Fruit fly (Drosophila melanogaster) whole organism, embryonic: ENCODE measurements around the gene Ca-Ma2d.
A peak's percentile ranks its signal among the peaks of the same experiment; 100 is the strongest.

Experiments
- Asciz ChIP-seq: fragments of 200-800 bp; sonication (Bioruptor generic); optimal IDR thresholded peaks from 2 replicates; lab custom pipeline; 2017; ENCODE audit warnings: missing biosample characterization, mild to moderate bottlenecking, missing genetic modification characterization, missing genetic modification reagents
- CG1024 ChIP-seq: fragments of 200-800 bp; sonication (Bioruptor generic); IDR thresholded peaks from 2 replicates; pipeline ENCODE4 v1.3.6; 2022; ENCODE audit warnings: missing biosample characterization, missing genetic modification characterization
- CG10462 ChIP-seq: fragments of 200-800 bp; sonication (Bioruptor generic); optimal IDR thresholded peaks from 2 replicates; lab custom pipeline; 2016; ENCODE audit warnings: missing biosample characterization, missing genetic modification characterization
- CG11695 ChIP-seq: fragments of 200-800 bp; sonication (Bioruptor generic); IDR thresholded peaks from 3 replicates; pipeline ENCODE4 v1.3.6; 2022; ENCODE audit warnings: missing biosample characterization, missing genetic modification characterization
- CG13624 ChIP-seq: fragments of 200-800 bp; sonication (Bioruptor generic); optimal IDR thresholded peaks from 2 replicates; lab custom pipeline; 2016; ENCODE audit warnings: missing biosample characterization, missing genetic modification characterization
- CG14667 ChIP-seq: fragments of 200-800 bp; sonication (Bioruptor generic); IDR thresholded peaks from 2 replicates; pipeline ENCODE4 v1.3.6; 2022; ENCODE audit warnings: missing biosample characterization, missing genetic modification characterization
- CG17912 ChIP-seq: fragments of 200-800 bp; sonication (Bioruptor generic); optimal IDR thresholded peaks from 2 replicates; lab custom pipeline; 2018; ENCODE audit warnings: missing biosample characterization, mild to moderate bottlenecking, missing genetic modification characterization
- CG18011 ChIP-seq: fragments of 200-800 bp; sonication (Bioruptor generic); optimal IDR thresholded peaks from 2 replicates; lab custom pipeline; 2017; ENCODE audit warnings: missing biosample characterization, missing genetic modification characterization, mild to moderate bottlenecking, moderate library complexity, missing genotype
- CG18619 ChIP-seq: fragments of 200-800 bp; sonication (Bioruptor generic); optimal IDR thresholded peaks from 3 replicates; lab custom pipeline; 2017; ENCODE audit warnings: missing biosample characterization, mild to moderate bottlenecking, missing genetic modification characterization
- CG30403 ChIP-seq: fragments of 200-800 bp; sonication (Bioruptor generic); optimal IDR thresholded peaks from 3 replicates; lab custom pipeline; 2016; ENCODE audit warnings: missing biosample characterization, missing genetic modification characterization
- CG3726 ChIP-seq: fragments of 200-800 bp; sonication (Bioruptor generic); IDR thresholded peaks from 3 replicates; pipeline ENCODE4, ENCODE4 v1.3.6; 2022; ENCODE audit warnings: missing biosample characterization, missing genetic modification characterization
- CG4282 ChIP-seq: fragments of 200-800 bp; sonication (Bioruptor generic); optimal IDR thresholded peaks from 2 replicates; lab custom pipeline; 2016; ENCODE audit warnings: missing biosample characterization, missing genetic modification characterization
- CG4360 ChIP-seq: fragments of 200-800 bp; sonication (Bioruptor generic); IDR thresholded peaks from 2 replicates; pipeline ENCODE4 v1.3.6; 2022; ENCODE audit warnings: missing biosample characterization, missing genetic modification characterization
- CG6254 ChIP-seq: fragments of 200-800 bp; sonication (Bioruptor generic); optimal IDR thresholded peaks from 3 replicates; lab custom pipeline; 2017; ENCODE audit warnings: mild to moderate bottlenecking, missing biosample characterization, missing genetic modification reagents, missing genetic modification characterization
- CG7357 ChIP-seq: fragments of 200-800 bp; sonication (Bioruptor generic); IDR thresholded peaks from 3 replicates; pipeline ENCODE4 v1.3.6; 2022; ENCODE audit warnings: missing biosample characterization, missing genetic modification characterization
- Doc2 ChIP-seq: fragments of 200-800 bp; sonication (Bioruptor generic); IDR thresholded peaks from 2 replicates; pipeline ENCODE4 v1.3.6; 2022; ENCODE audit warnings: missing biosample characterization, missing genetic modification characterization
- Eip74EF ChIP-seq, 2 experiments: fragments of 200-800 bp in 1 of 2; fragments of >200 bp in 1 of 2; sonication (Bioruptor generic) in 1 of 2; optimal IDR thresholded peaks; 2 replicates each; lab custom pipeline; 2017 to 2019; ENCODE audit warnings: missing biosample characterization in 2 of 2, missing genetic modification characterization in 2 of 2, mild to moderate bottlenecking in 1 of 2, moderate library complexity in 1 of 2
- Fer1 ChIP-seq: fragments of 200-800 bp; sonication (Bioruptor generic); optimal IDR thresholded peaks from 2 replicates; lab custom pipeline; 2017; ENCODE audit warnings: missing biosample characterization, mild to moderate bottlenecking, missing genetic modification characterization
- HLHmδ ChIP-seq: fragments of 200-800 bp; sonication (Bioruptor generic); optimal IDR thresholded peaks from 2 replicates; lab custom pipeline; 2018; ENCODE audit warnings: missing biosample characterization, mild to moderate bottlenecking, missing genetic modification characterization, moderate library complexity
- Hmr ChIP-seq: fragments of 200-800 bp; sonication (Bioruptor generic); optimal IDR thresholded peaks from 3 replicates; lab custom pipeline; 2017; ENCODE audit warnings: mild to moderate bottlenecking, missing biosample characterization, missing genetic modification reagents, missing genetic modification characterization
- Hmx ChIP-seq: fragments of 200-800 bp; sonication (Bioruptor generic); optimal IDR thresholded peaks from 2 replicates; lab custom pipeline; 2016; ENCODE audit warnings: missing biosample characterization, missing genetic modification characterization
- Hr51 ChIP-seq, 2 experiments: fragments of 200-800 bp; sonication (Bioruptor generic); optimal IDR thresholded peaks; 2 replicates in 1 of 2; 3 replicates in 1 of 2; lab custom pipeline; 2016 to 2018; ENCODE audit warnings: missing biosample characterization in 2 of 2, missing genetic modification characterization in 2 of 2, mild to moderate bottlenecking in 1 of 2, moderate library complexity in 1 of 2
- Hr78 ChIP-seq, 2 experiments: fragments of 200-800 bp in 1 of 2; fragments of >200 bp in 1 of 2; sonication (Bioruptor generic) in 1 of 2; optimal IDR thresholded peaks; 2 replicates each; lab custom pipeline; 2017 to 2019; ENCODE audit warnings: missing biosample characterization in 2 of 2, missing genetic modification characterization in 2 of 2, mild to moderate bottlenecking in 1 of 2, moderate library complexity in 1 of 2
- Ptx1 ChIP-seq: fragments of 200-800 bp; sonication (Bioruptor generic); IDR thresholded peaks from 2 replicates; pipeline ENCODE4 v1.3.6; 2022; ENCODE audit warnings: missing biosample characterization, missing genetic modification characterization
- Six4 ChIP-seq: fragments of 200-800 bp; sonication (Bioruptor generic); optimal IDR thresholded peaks from 2 replicates; lab custom pipeline; 2016; ENCODE audit warnings: missing biosample characterization, missing genetic modification characterization
- TFAM ChIP-seq: fragments of 200-800 bp; sonication (Bioruptor generic); optimal IDR thresholded peaks from 2 replicates; lab custom pipeline; 2017; ENCODE audit warnings: missing biosample characterization, missing genetic modification characterization, inconsistent platforms
- ara ChIP-seq: fragments of 200-800 bp; sonication (Bioruptor generic); IDR thresholded peaks from 2 replicates; pipeline ENCODE4 v1.3.6; 2022; ENCODE audit warnings: missing biosample characterization, missing genetic modification characterization
- az2 ChIP-seq: fragments of 200-800 bp; sonication (Bioruptor generic); optimal IDR thresholded peaks from 3 replicates; lab custom pipeline; 2016; ENCODE audit warnings: missing biosample characterization, missing genetic modification characterization
- br ChIP-seq: fragments of >200 bp; optimal IDR thresholded peaks from 2 replicates; lab custom pipeline; 2017
- btn ChIP-seq: fragments of 200-800 bp; sonication (Bioruptor generic); optimal IDR thresholded peaks from 2 replicates; lab custom pipeline; 2016; ENCODE audit warnings: missing biosample characterization, missing genetic modification characterization
- cas ChIP-seq: fragments of 200-800 bp; sonication (Bioruptor generic); IDR thresholded peaks from 2 replicates; pipeline ENCODE4 v1.3.6; 2022; ENCODE audit warnings: missing biosample characterization, missing genetic modification characterization
- caup ChIP-seq: fragments of 200-800 bp; sonication (Bioruptor generic); optimal IDR thresholded peaks from 3 replicates; lab custom pipeline; 2017; ENCODE audit warnings: missing biosample characterization, mild to moderate bottlenecking, missing genetic modification characterization, moderate library complexity; ENCODE audit not compliant: severe bottlenecking
- cg ChIP-seq: fragments of 200-800 bp; sonication (Bioruptor generic); optimal IDR thresholded peaks from 3 replicates; lab custom pipeline; 2019; ENCODE audit warnings: missing biosample characterization, mild to moderate bottlenecking, missing genetic modification characterization, moderate library complexity
- crc ChIP-seq: fragments of 200-800 bp; sonication (Bioruptor generic); optimal IDR thresholded peaks from 2 replicates; lab custom pipeline; 2016; ENCODE audit warnings: missing biosample characterization, missing genetic modification characterization
- da ChIP-seq: fragments of 200-800 bp; sonication (Bioruptor generic); optimal IDR thresholded peaks from 2 replicates; lab custom pipeline; 2016; ENCODE audit warnings: missing biosample characterization, missing genetic modification characterization
- dmrt11E ChIP-seq: fragments of 200-800 bp; sonication (Bioruptor generic); optimal IDR thresholded peaks from 3 replicates; lab custom pipeline; 2018; ENCODE audit warnings: missing biosample characterization, mild to moderate bottlenecking, missing genetic modification characterization, moderate library complexity
- eyg ChIP-seq: fragments of 200-800 bp; sonication (Bioruptor generic); optimal IDR thresholded peaks from 3 replicates; lab custom pipeline; 2016; ENCODE audit warnings: missing biosample characterization, missing genetic modification characterization
- gce ChIP-seq: fragments of 200-800 bp; sonication (Bioruptor generic); IDR thresholded peaks from 3 replicates; pipeline ENCODE4 v1.3.6; 2022; ENCODE audit warnings: missing biosample characterization, missing genetic modification characterization
- jigr1 ChIP-seq: fragments of 200-800 bp; sonication (Bioruptor generic); IDR thresholded peaks from 3 replicates; pipeline ENCODE4 v1.3.6; 2022; ENCODE audit warnings: missing biosample characterization, missing genetic modification characterization
- mirr ChIP-seq: fragments of 200-800 bp; sonication (Bioruptor generic); optimal IDR thresholded peaks from 3 replicates; lab custom pipeline; 2018; ENCODE audit warnings: missing biosample characterization, mild to moderate bottlenecking, missing genetic modification characterization
- nerfin-2 ChIP-seq: fragments of 200-800 bp; sonication (Bioruptor generic); IDR thresholded peaks from 2 replicates; pipeline ENCODE4 v1.3.6; 2022; ENCODE audit warnings: missing biosample characterization, missing genetic modification characterization; ENCODE audit not compliant: partially characterized antibody
- oc ChIP-seq: fragments of 200-800 bp; sonication (Bioruptor generic); optimal IDR thresholded peaks from 2 replicates; lab custom pipeline; 2018; ENCODE audit warnings: missing biosample characterization, mild to moderate bottlenecking, missing genetic modification characterization, moderate library complexity
- peb ChIP-seq: fragments of 200-800 bp; sonication (Bioruptor generic); IDR thresholded peaks from 2 replicates; pipeline ENCODE4 v1.3.6; 2022; ENCODE audit warnings: missing biosample characterization, missing genetic modification characterization
- sim ChIP-seq: fragments of 200-800 bp; sonication (Bioruptor generic); IDR thresholded peaks from 2 replicates; pipeline ENCODE4 v1.3.6; 2022; ENCODE audit warnings: missing biosample characterization, missing genetic modification characterization
- slp2 ChIP-seq: fragments of 200-800 bp; sonication (Bioruptor generic); optimal IDR thresholded peaks from 2 replicates; lab custom pipeline; 2016; ENCODE audit warnings: missing biosample characterization, missing genetic modification characterization
- sob ChIP-seq: fragments of 200-800 bp; sonication (Bioruptor generic); IDR thresholded peaks from 2 replicates; pipeline ENCODE4 v1.3.6; 2022; ENCODE audit warnings: missing biosample characterization, missing genetic modification characterization
- ssp ChIP-seq: fragments of 200-800 bp; sonication (Bioruptor generic); IDR thresholded peaks from 2 replicates; pipeline ENCODE4 v1.3.6; 2022; ENCODE audit warnings: missing biosample characterization, missing genetic modification characterization
- tup ChIP-seq: fragments of 200-800 bp; sonication (Bioruptor generic); optimal IDR thresholded peaks from 2 replicates; lab custom pipeline; 2016; ENCODE audit warnings: missing biosample characterization, mild to moderate bottlenecking, missing genetic modification characterization, moderate library complexity
- unpg ChIP-seq: fragments of 200-800 bp; sonication (Bioruptor generic); optimal IDR thresholded peaks from 3 replicates; lab custom pipeline; 2018; ENCODE audit warnings: missing biosample characterization, mild to moderate bottlenecking, missing genetic modification characterization, moderate library complexity
- vfl ChIP-seq: fragments of 200-800 bp; sonication (Bioruptor generic); optimal IDR thresholded peaks from 2 replicates; lab custom pipeline; 2016; ENCODE audit warnings: missing biosample characterization, missing genetic modification characterization

Ca-Ma2d gene

DNA sequence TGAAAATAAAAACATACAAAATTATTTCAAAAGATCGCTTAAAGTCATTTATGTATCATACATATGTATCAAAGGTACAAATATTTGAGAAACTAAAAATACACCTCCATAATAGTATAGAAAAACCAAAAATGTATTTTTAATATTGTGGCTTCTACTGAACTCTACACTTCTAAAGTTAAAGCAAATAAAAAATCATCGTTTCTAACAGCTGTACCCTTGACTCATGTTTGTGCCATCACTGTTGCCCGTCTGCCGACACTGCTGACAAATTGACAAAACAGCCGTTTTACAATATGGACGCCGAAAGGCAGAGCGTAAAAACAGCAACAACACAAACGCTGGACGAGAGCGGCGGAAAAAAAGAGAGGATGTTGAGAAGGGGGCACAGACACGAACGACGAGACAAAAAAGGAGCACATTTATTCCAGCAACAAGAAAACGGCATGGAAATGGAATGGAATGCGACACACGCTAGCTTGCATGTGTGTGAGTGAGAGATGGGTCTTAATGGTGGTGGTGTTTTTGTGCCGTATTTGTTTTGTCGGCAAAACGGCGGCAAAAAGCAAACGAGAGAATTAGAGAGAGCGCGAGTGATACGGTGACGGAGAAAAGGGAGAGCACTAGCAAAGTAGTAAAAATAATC, 55.2 kb downstream of the Ca-Ma2d start (continued):
- TF ChIP-seq CG17912, result peak; percentile 40
- TF ChIP-seq Doc2 (GFP tag; lab: Robert Waterston, UW), result no peak
- no peak for TF ChIP-seq CG4360
- TF ChIP-seq Eip74EF (GFP tag; optimal IDR thresholded peaks at IDR 0.05; lab: Kevin White, UChicago), result peak in 1 of 2 experiments; percentile 66
- peak; percentile 48 for TF ChIP-seq oc (tag; lab: Kevin White, UChicago)
- TF ChIP-seq tup (GFP tag; lab: Kevin White, UChicago), result no peak
- peak; percentile 26 for TF ChIP-seq da
- TF ChIP-seq CG18619 (GFP tag; lab: Kevin White, UChicago), result peak; percentile 86
- TF ChIP-seq CG30403 (GFP tag; lab: Kevin White, UChicago), result peak; percentile 82
- no peak for TF ChIP-seq peb (GFP tag; lab: Robert Waterston, UW)
- TF ChIP-seq Hmx (GFP tag; lab: Kevin White, UChicago), result peak; percentile 41
- no peak for TF ChIP-seq btn
- TF ChIP-seq slp2 (GFP tag; lab: Kevin White, UChicago), result peak; percentile 52
- peak; percentile 81 for TF ChIP-seq dmrt11E (tag; lab: Kevin White, UChicago)
- peak; percentile 75 for TF ChIP-seq mirr (GFP tag; lab: Kevin White, UChicago)
- TF ChIP-seq Hr78 (GFP tag; optimal IDR thresholded peaks at IDR 0.05; lab: Kevin White, UChicago), result peak in 1 of 2 experiments; percentile 37
- TF ChIP-seq br (lab: Kevin White, UChicago), result no peak
- TF ChIP-seq ara, result no peak
- no peak for TF ChIP-seq jigr1 (GFP tag; lab: Robert Waterston, UW)
- peak; percentile 77 to 90 for TF ChIP-seq Hr51 (GFP tag; optimal IDR thresholded peaks at IDR 0.05; lab: Kevin White, UChicago)
- TF ChIP-seq Six4 (GFP tag; lab: Kevin White, UChicago), result peak; percentile 63
- TF ChIP-seq CG7357 (GFP tag; lab: Robert Waterston, UW), result peak; percentile 73; the same call in 1 of the 3 replicates
- no peak for TF ChIP-seq CG11695 (GFP tag; lab: Robert Waterston, UW)
- TF ChIP-seq CG3726 (GFP tag; lab: Robert Waterston, UW), result no peak
- peak; percentile 73 for TF ChIP-seq CG13624 (GFP tag; lab: Kevin White, UChicago)
- no peak for TF ChIP-seq cas (GFP tag; lab: Robert Waterston, UW)
- TF ChIP-seq CG4282 (GFP tag; lab: Kevin White, UChicago), result peak; percentile 58
- peak; percentile 69 for TF ChIP-seq crc (GFP tag; lab: Kevin White, UChicago)
- TF ChIP-seq CG6254 (GFP tag; lab: Kevin White, UChicago), result peak; percentile 82
- peak; percentile 71 for TF ChIP-seq TFAM
- peak; percentile 71 for TF ChIP-seq CG10462
- TF ChIP-seq unpg (GFP tag; lab: Kevin White, UChicago), result peak; percentile 89
- TF ChIP-seq nerfin-2 (GFP tag; lab: Robert Waterston, UW), result no peak
- TF ChIP-seq sob, result no peak
- TF ChIP-seq CG14667 (GFP tag; lab: Robert Waterston, UW), result no peak
- peak; percentile 80 for TF ChIP-seq Asciz (GFP tag; lab: Kevin White, UChicago)
- no peak for TF ChIP-seq gce
- peak; percentile 73 for TF ChIP-seq CG18011 (GFP tag; lab: Kevin White, UChicago)
- peak; percentile 86 for TF ChIP-seq Fer1 (GFP tag; lab: Kevin White, UChicago)
- TF ChIP-seq cg, result peak; percentile 88
- peak; percentile 70 for TF ChIP-seq eyg (GFP tag; lab: Kevin White, UChicago)
- TF ChIP-seq Hmr (GFP tag; lab: Kevin White, UChicago), result peak; percentile 86
- TF ChIP-seq caup, result peak; percentile 85
- no peak for TF ChIP-seq HLHmδ (GFP tag; lab: Kevin White, UChicago)
- no peak for TF ChIP-seq ssp (GFP tag; lab: Robert Waterston, UW)
- TF ChIP-seq vfl (GFP tag; lab: Kevin White, UChicago), result peak; percentile 45
- TF ChIP-seq az2 (GFP tag; lab: Kevin White, UChicago), result peak; percentile 74
- TF ChIP-seq sim (GFP tag; lab: Robert Waterston, UW), result no peak
- no peak for TF ChIP-seq CG1024
- TF ChIP-seq Ptx1 (GFP tag; lab: Robert Waterston, UW), result no peak
